Worm (Caenorhabditis elegans): Measurements from ENCODE around the gene orc-5.
"Not testable (repeated sequence)": the region's sequence is repeated elsewhere in the genome, so short reads cannot be mapped to it uniquely, and the experiment has no call there.

orc-5 gene

ce11 chrIV:10701866-10702458, 32.4 kb downstream of the orc-5 start:
- no peak for TF ChIP-seq unc-62 (GFP tag; optimal IDR thresholded peaks at IDR 0.05)

- no peak for TF ChIP-seq unc-62 (GFP tag; optimal IDR thresholded peaks at IDR 0.05)
Measured at ce11 chrIV:10699660-10700059, 34.7 kb downstream of the orc-5 start, which contains the start of gene R102.11. TSS of gene R102.11 (minus strand) at chrIV:10699760.

- TF ChIP-seq unc-62 (GFP tag; optimal IDR thresholded peaks at IDR 0.05): no peak
Measured at ce11 chrIV:10699000-10699399, 35.4 kb downstream of the orc-5 start.

- TF ChIP-seq unc-62 (GFP tag; optimal IDR thresholded peaks at IDR 0.05): no peak
Measured at ce11 chrIV:10698486-10698885, 35.9 kb downstream of the orc-5 start.

- no peak for TF ChIP-seq unc-62 (GFP tag; optimal IDR thresholded peaks at IDR 0.05)
Measured at ce11 chrIV:10697022-10697979, 37.1 kb downstream of the orc-5 start, which contains the start of gene allo-1. TSS of gene allo-1 (minus strand) at chrIV:10697072.

ce11 chrIV:10695203-10695602, 39.2 kb downstream of the orc-5 start, which contains the start of gene R102.4:
TSS of gene R102.4 (minus strand) at chrIV:10695303.
- TF ChIP-seq unc-62 (GFP tag; optimal IDR thresholded peaks at IDR 0.05): no peak

- TF ChIP-seq unc-62 (GFP tag; optimal IDR thresholded peaks at IDR 0.05): no peak
Measured at ce11 chrIV:10690139-10690538, 44.2 kb downstream of the orc-5 start, which contains the start of gene R102.8. TSS of gene R102.8 (minus strand) at chrIV:10690239.

ce11 chrIV:10688972-10689567, 45.3 kb downstream of the orc-5 start, which contains the start of gene R102.3:
TSS of gene R102.3 (plus strand) at chrIV:10689517.
- no peak for TF ChIP-seq unc-62 (GFP tag; optimal IDR thresholded peaks at IDR 0.05)

ce11 chrIV:10687307-10687706, 47.1 kb downstream of the orc-5 start, which contains the start of gene R102.2:
TSS of gene R102.2 (plus strand) at chrIV:10687607.
- not testable (repeated sequence) for TF ChIP-seq unc-62 (GFP tag; optimal IDR thresholded peaks at IDR 0.05)

- no peak for TF ChIP-seq unc-62 (GFP tag; optimal IDR thresholded peaks at IDR 0.05)
Measured at ce11 chrIV:10685758-10686157, 48.6 kb downstream of the orc-5 start, which contains the start of the genes K08C7.6 and R102.1. TSS of gene K08C7.6 (minus strand) at chrIV:10685858. TSS of gene R102.1 (plus strand) at chrIV:10686048.

Measured in whole organism, dauer.